Worm (Caenorhabditis elegans) whole organism, L1 larva: ENCODE data around the gene T05G5.5.

Experiments used
- C34B4.2 ChIP-seq: sonication (generic microtip); optimal IDR thresholded peaks from 2 replicates; lab custom pipeline; 2017; ENCODE audit warnings: mild to moderate bottlenecking, missing genetic modification characterization, missing compliant biosample characterization
- Y116A8C.19 ChIP-seq: sonication (generic microtip); optimal IDR thresholded peaks from 2 replicates; lab custom pipeline; 2016; ENCODE audit warnings: missing compliant biosample characterization, missing genetic modification characterization, borderline replicate concordance
- blmp-1 ChIP-seq: fragments of 150-350 bp; optimal IDR thresholded peaks from 2 replicates; lab custom pipeline; 2014; ENCODE audit warnings: missing biosample characterization, missing genetic modification characterization
- ceh-82 ChIP-seq, 3 experiments: fragments of 150-350 bp in 1 of 3; sonication (generic microtip) in 2 of 3; optimal IDR thresholded peaks; 2 replicates each; lab custom pipeline; 2014 to 2017; ENCODE audit warnings: missing biosample characterization in 3 of 3, missing genetic modification characterization in 3 of 3
- ces-1 ChIP-seq: fragments of 150-350 bp; optimal IDR thresholded peaks from 2 replicates; lab custom pipeline; 2014; ENCODE audit warnings: missing biosample characterization, missing genetic modification reagents, missing genetic modification characterization
- dpl-1 ChIP-seq, 3 experiments: fragments of 150-350 bp in 2 of 3; sonication (generic microtip) in 1 of 3; optimal IDR thresholded peaks; 2 replicates each; lab custom pipeline; 2014 to 2017; ENCODE audit warnings: missing biosample characterization in 3 of 3, missing genetic modification characterization in 3 of 3, missing genetic modification reagents in 3 of 3
- dsc-1 ChIP-seq: sonication (generic microtip); optimal IDR thresholded peaks from 2 replicates; lab custom pipeline; 2016; ENCODE audit warnings: mild to moderate bottlenecking, missing genetic modification characterization, missing compliant biosample characterization
- efl-1 ChIP-seq, 4 experiments: fragments of 150-350 bp; optimal IDR thresholded peaks in 3 of 4; peaks in 1 of 4; 1 replicate in 1 of 4; 2 replicates in 3 of 4; lab custom pipeline; 2014; ENCODE audit warnings: missing biosample characterization in 2 of 4, missing genetic modification characterization in 2 of 4, missing genetic modification reagents in 2 of 4
- fkh-4 ChIP-seq: sonication (generic microtip); optimal IDR thresholded peaks from 2 replicates; lab custom pipeline; 2016; ENCODE audit warnings: missing compliant biosample characterization, missing genetic modification characterization, borderline replicate concordance
- fos-1 ChIP-seq: fragments of 150-350 bp; optimal IDR thresholded peaks from 2 replicates; lab custom pipeline; 2014; ENCODE audit warnings: missing biosample characterization, missing genetic modification characterization
- grh-1 ChIP-seq: fragments of 200-800 bp; sonication (Bioruptor generic); IDR thresholded peaks from 2 replicates; pipeline ENCODE4 v1.3.6; 2022; ENCODE audit warnings: missing genetic modification reagents, missing genetic modification characterization, missing compliant biosample characterization
- hpl-2 ChIP-seq: fragments of 150-350 bp; optimal IDR thresholded peaks from 2 replicates; lab custom pipeline; 2014; ENCODE audit warnings: missing biosample characterization, missing genetic modification reagents, missing genetic modification characterization
- lin-14 ChIP-seq: fragments of 200-800 bp; sonication (Bioruptor generic); optimal IDR thresholded peaks from 2 replicates; lab custom pipeline; 2018; ENCODE audit warnings: mild to moderate bottlenecking, missing genetic modification characterization, moderate library complexity, missing compliant biosample characterization
- lin-15B ChIP-seq: fragments of 150-350 bp; sonication (generic microtip); optimal IDR thresholded peaks from 3 replicates; lab custom pipeline; 2014; ENCODE audit warnings: missing biosample characterization, missing genetic modification characterization
- lsy-2 ChIP-seq, 2 experiments: fragments of 150-350 bp; optimal IDR thresholded peaks; 2 replicates each; lab custom pipeline; 2014; ENCODE audit warnings: missing biosample characterization in 2 of 2, missing genetic modification characterization in 2 of 2
- mab-9 ChIP-seq: fragments of 200-800 bp; sonication (Bioruptor generic); IDR thresholded peaks from 2 replicates; pipeline ENCODE4 v1.3.6; 2022; ENCODE audit warnings: missing genetic modification reagents, missing genetic modification characterization, missing compliant biosample characterization
- nhr-19 ChIP-seq: fragments of 200-800 bp; sonication (Bioruptor generic); conservative IDR thresholded peaks from 2 replicates; pipeline ENCODE4 v1.3.6; 2022; ENCODE audit warnings: missing genetic modification characterization, missing compliant biosample characterization
- nhr-20 ChIP-seq: sonication (generic microtip); optimal IDR thresholded peaks from 2 replicates; lab custom pipeline; 2016; ENCODE audit warnings: mild to moderate bottlenecking, missing genetic modification characterization, missing compliant biosample characterization
- nhr-71 ChIP-seq: sonication (generic microtip); optimal IDR thresholded peaks from 2 replicates; lab custom pipeline; 2016; ENCODE audit warnings: mild to moderate bottlenecking, missing genetic modification characterization, moderate library complexity, missing compliant biosample characterization
- nhr-77 ChIP-seq: fragments of 150-350 bp; optimal IDR thresholded peaks from 2 replicates; lab custom pipeline; 2014; ENCODE audit warnings: missing biosample characterization, missing genetic modification characterization
- nhr-84 ChIP-seq: sonication (generic microtip); optimal IDR thresholded peaks from 2 replicates; lab custom pipeline; 2017; ENCODE audit warnings: missing biosample characterization, missing genetic modification characterization
- nhr-90 ChIP-seq: sonication (generic microtip); optimal IDR thresholded peaks from 2 replicates; lab custom pipeline; 2016; ENCODE audit warnings: mild to moderate bottlenecking, missing genetic modification characterization, missing compliant biosample characterization; ENCODE audit not compliant: poor library complexity
- pag-3 ChIP-seq: sonication (generic microtip); optimal IDR thresholded peaks from 2 replicates; lab custom pipeline; 2017; ENCODE audit warnings: missing genetic modification characterization, mild to moderate bottlenecking, missing compliant biosample characterization, antibody characterized with exemption, borderline replicate concordance; ENCODE audit not compliant: insufficient read depth
- pqm-1 ChIP-seq: sonication (generic microtip); optimal IDR thresholded peaks from 3 replicates; lab custom pipeline; 2017; ENCODE audit warnings: missing biosample characterization, missing genetic modification characterization
- rnt-1 ChIP-seq: sonication (generic microtip); optimal IDR thresholded peaks from 2 replicates; lab custom pipeline; 2016; ENCODE audit warnings: mild to moderate bottlenecking, missing genetic modification characterization, moderate library complexity, missing compliant biosample characterization
- snpc-4 ChIP-seq: fragments of 150-350 bp; optimal IDR thresholded peaks from 2 replicates; lab custom pipeline; 2014; ENCODE audit warnings: missing biosample characterization, missing genetic modification characterization
- snu-23 ChIP-seq: sonication (generic microtip); optimal IDR thresholded peaks from 2 replicates; lab custom pipeline; 2016; ENCODE audit warnings: missing genetic modification characterization, missing compliant biosample characterization
- tbx-2 ChIP-seq: sonication (generic microtip); optimal IDR thresholded peaks from 2 replicates; lab custom pipeline; 2016; ENCODE audit warnings: missing genetic modification characterization, missing compliant biosample characterization
- unc-130 ChIP-seq: fragments of 150-350 bp; optimal IDR thresholded peaks from 2 replicates; lab custom pipeline; 2017; ENCODE audit warnings: missing biosample characterization, missing genetic modification characterization, inconsistent platforms
- unc-30 ChIP-seq: sonication (generic microtip); optimal IDR thresholded peaks from 2 replicates; lab custom pipeline; 2017; ENCODE audit warnings: missing biosample characterization, missing genetic modification characterization
- unc-62 ChIP-seq: fragments of 150-350 bp; optimal IDR thresholded peaks from 2 replicates; lab custom pipeline; 2014; ENCODE audit warnings: missing biosample characterization, missing genetic modification reagents, missing genetic modification characterization
- zip-4 ChIP-seq: fragments of 200-800 bp; sonication (Bioruptor generic); optimal IDR thresholded peaks from 2 replicates; lab custom pipeline; 2018; ENCODE audit warnings: mild to moderate bottlenecking, missing genetic modification characterization, moderate library complexity, missing compliant biosample characterization

The T05G5.5 gene

DNA sequence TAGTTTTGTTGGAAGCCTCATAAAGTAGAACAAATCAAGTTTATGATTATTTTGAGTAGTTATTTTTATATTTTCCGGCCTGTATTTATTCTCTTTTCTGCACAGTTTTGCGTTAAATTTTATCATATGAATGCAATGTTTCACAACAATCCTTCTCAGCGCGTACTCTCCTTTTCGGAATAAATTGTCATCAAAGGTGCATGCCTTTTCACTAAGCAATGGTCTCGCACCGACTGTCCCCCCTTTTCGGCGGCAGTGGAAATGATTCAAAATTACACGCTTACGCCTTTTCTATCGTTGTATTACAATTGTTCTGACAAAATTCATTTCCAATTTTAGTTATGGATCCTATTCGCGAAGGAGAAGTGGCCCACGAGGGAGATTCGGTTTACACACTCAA lies 4.1 kb downstream of the T05G5.5 start, which contains the start of the genes iff-1 and cdk-1 (continued):
- TF ChIP-seq rnt-1 (tag; lab: Kevin White, UChicago): peak; percentile 43
- TF ChIP-seq grh-1 (GFP tag; lab: Robert Waterston, UW): no peak
- no peak for TF ChIP-seq unc-30 (tag; lab: Kevin White, UChicago)
- peak in 1 of 3 experiments; percentile 47 for TF ChIP-seq ceh-82 (tag; optimal IDR thresholded peaks at IDR 0.05; lab: Kevin White, UChicago)
- TF ChIP-seq zip-4 (GFP tag; lab: Kevin White, UChicago): no peak
- TF ChIP-seq tbx-2 (tag; lab: Kevin White, UChicago): peak; percentile 0
- TF ChIP-seq, all 84 proteins: peak for 17

DNA sequence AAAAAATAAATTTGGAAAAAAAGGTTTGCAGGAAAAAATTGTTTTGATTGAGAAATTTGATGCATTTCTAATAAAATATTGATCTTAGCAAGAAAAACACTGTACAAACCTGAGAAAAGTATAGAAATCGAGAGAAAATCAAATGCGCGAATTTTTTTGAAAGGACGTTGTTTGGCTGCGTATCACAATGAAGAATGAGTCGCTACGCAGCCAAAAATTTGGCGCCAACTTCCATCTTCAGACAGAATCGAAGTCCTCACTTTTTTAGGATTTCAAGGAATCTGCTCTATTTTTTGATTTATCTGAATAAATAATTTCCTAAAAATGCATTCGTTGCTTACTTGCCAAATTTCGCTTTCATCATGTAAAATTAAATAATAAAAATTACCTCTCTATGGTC lies 4.6 kb downstream of the T05G5.5 start:
- peak in 1 of 2 experiments; percentile 52 for TF ChIP-seq efl-1 (optimal IDR thresholded peaks at IDR 0.05; lab: Kevin White, UChicago)
- TF ChIP-seq efl-1 (GFP tag; optimal IDR thresholded peaks at IDR 0.05 in 1 of 2; lab: Kevin White, UChicago): peak in 1 of 2 experiments; percentile 47
- no peak for TF ChIP-seq snpc-4 (tag; lab: Kevin White, UChicago)
- TF ChIP-seq, all 84 proteins: peak for 1

DNA sequence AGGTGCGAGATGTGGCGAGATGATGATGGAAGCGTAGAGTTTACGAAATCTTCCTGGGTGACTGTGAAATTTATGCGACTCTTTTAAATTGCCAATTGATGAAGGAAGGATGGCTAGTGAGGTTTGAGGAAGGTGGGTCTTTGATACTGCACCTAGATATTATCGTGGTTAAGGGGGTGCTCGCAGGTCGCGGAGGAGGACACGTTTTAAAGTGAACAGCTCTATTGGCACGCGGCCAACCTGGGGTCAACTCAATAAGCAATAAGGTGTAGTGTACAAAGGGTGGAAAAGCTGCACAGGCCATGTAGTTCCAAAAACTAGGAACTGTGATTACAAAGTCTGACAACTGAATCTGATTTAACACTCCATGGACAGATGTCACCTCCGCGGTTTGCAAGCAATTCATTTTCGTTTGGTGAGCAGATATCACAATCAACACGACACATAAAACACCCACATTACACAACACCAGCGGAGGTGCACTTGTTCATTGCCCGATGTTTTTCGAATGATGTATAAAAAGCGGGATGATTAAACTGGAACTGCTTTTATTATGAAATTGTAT lies 5.8 kb downstream of the T05G5.5 start:
- TF ChIP-seq C34B4.2 (tag; lab: Kevin White, UChicago) (no peak), Y116A8C.19 (tag; lab: Kevin White, UChicago) (no peak), nhr-90 (tag; lab: Kevin White, UChicago) (no peak), efl-1 (optimal IDR thresholded peaks at IDR 0.05; lab: Kevin White, UChicago) (no peak), efl-1 (GFP tag; optimal IDR thresholded peaks at IDR 0.05 in 1 of 2; lab: Kevin White, UChicago) (peak in 1 of 2 experiments; percentile 80), rnt-1 (tag; lab: Kevin White, UChicago) (peak; percentile 32), lin-14 (GFP tag; lab: Kevin White, UChicago) (peak; percentile 20)
- TF ChIP-seq, all 84 proteins: peak for 3

DNA sequence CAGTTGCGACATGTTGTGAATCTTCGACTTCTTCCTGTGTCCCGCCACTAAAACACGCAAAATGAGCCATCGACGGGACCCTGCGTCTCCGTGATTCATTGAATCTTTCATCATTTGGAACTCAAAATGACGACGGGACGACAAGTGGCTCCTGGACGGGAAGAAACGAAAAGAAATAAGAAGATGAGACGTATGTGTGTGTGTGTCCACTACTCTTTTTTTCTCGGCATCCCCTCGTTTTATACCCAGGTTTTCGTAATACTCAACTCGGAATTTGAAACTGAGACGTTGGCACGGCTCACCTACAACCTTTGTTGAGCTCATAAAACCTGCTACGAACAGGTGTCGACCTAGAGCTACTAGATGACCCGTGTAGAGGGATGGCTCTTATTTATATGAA lies 6.7 kb downstream of the T05G5.5 start:
- TF ChIP-seq snu-23 (GFP tag; lab: Kevin White, UChicago): peak; percentile 58
- peak; percentile 33 for TF ChIP-seq nhr-20
- TF ChIP-seq unc-130 (tag; lab: Kevin White, UChicago): peak; percentile 9
- peak; percentile 64 for TF ChIP-seq nhr-71
- TF ChIP-seq hpl-2 (GFP tag; lab: Kevin White, UChicago): no peak
- no peak for TF ChIP-seq unc-62 (GFP tag; lab: Kevin White, UChicago)
- no peak for TF ChIP-seq blmp-1 (tag; lab: Kevin White, UChicago)
- TF ChIP-seq lin-14 (GFP tag; lab: Kevin White, UChicago): peak; percentile 73
- TF ChIP-seq lsy-2 (tag; optimal IDR thresholded peaks at IDR 0.05; lab: Kevin White, UChicago): peak in 1 of 2 experiments; percentile 33
- peak; percentile 59 for TF ChIP-seq rnt-1 (tag; lab: Kevin White, UChicago)
- TF ChIP-seq nhr-19 (GFP tag; lab: Robert Waterston, UW): peak; percentile 22; the same call in 1 of the 2 replicates
- TF ChIP-seq efl-1 (optimal IDR thresholded peaks at IDR 0.05; lab: Kevin White, UChicago): peak in 1 of 2 experiments; percentile 6
- TF ChIP-seq efl-1 (GFP tag; optimal IDR thresholded peaks at IDR 0.05 in 1 of 2; lab: Kevin White, UChicago): no peak
- no peak for TF ChIP-seq dpl-1 (GFP tag; optimal IDR thresholded peaks at IDR 0.05; lab: Kevin White, UChicago)
- peak; percentile 83 for TF ChIP-seq pag-3 (tag; lab: Kevin White, UChicago)

DNA sequence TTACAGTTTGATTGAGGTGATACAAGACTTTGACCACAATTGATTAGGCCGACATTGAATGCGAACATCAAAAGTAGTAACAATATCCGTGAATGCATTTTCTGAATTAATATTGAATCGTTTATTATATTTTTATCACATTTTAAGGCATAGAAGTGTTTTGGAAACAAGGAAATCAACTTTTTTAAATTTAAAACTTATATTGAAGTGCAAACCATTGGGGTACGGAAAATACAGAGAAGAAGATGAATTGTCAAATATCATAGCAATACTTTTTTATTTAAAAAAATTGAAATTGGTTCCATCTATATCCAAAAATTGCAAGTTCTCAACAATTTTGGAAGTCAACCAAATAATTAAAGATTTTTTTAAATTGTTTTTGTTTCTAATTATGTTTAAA lies 8.0 kb downstream of the T05G5.5 start, which contains the start of gene T05G5.1:
T05G5.1 (minus strand) TSS at position 101 of the 400 bp plus-strand sequence.
- TF ChIP-seq grh-1 (GFP tag; lab: Robert Waterston, UW) (no peak), dsc-1 (tag; lab: Kevin White, UChicago) (no peak), fkh-4 (tag; lab: Kevin White, UChicago) (no peak), pqm-1 (no peak), unc-62 (GFP tag; lab: Kevin White, UChicago) (no peak), nhr-84 (tag; lab: Kevin White, UChicago) (no peak), nhr-77 (tag; lab: Kevin White, UChicago) (no peak), lin-15B (tag; lab: Kevin White, UChicago) (no peak), mab-9 (GFP tag; lab: Robert Waterston, UW) (no peak), ces-1 (GFP tag; lab: Kevin White, UChicago) (no peak), fos-1 (no peak), tbx-2 (tag; lab: Kevin White, UChicago) (no peak)
- TF ChIP-seq, all 84 proteins: peak for 0
